Worm (Caenorhabditis elegans) whole organism, mixed stage, embryonic: ENCODE data around the gene K09E3.7.

Experiments
- ces-1 ChIP-seq: fragments of 150-350 bp; optimal IDR thresholded peaks from 2 replicates; lab custom pipeline; 2014; ENCODE audit warnings: missing biosample characterization, missing genetic modification reagents, missing genetic modification characterization
- elt-1 ChIP-seq: sonication (generic microtip); optimal IDR thresholded peaks from 2 replicates; lab custom pipeline; 2017; ENCODE audit warnings: missing genetic modification characterization, mild to moderate bottlenecking, missing compliant biosample characterization, antibody characterized with exemption, moderate library complexity, borderline replicate concordance; ENCODE audit not compliant: insufficient read depth
- pha-4 ChIP-seq: fragments of 150-350 bp; optimal IDR thresholded peaks from 2 replicates; lab custom pipeline; 2018; ENCODE audit warnings: missing biosample characterization, missing genetic modification reagents, missing genetic modification characterization

ce11 chrX:17115089-17115488 lies 19.2 kb downstream of the K09E3.7 start, which contains the start of gene lido-6:
- TF ChIP-seq elt-1 (tag; lab: Kevin White, UChicago) (no peak), pha-4 (tag; lab: Kevin White, UChicago) (no peak), ces-1 (no peak)
